Worm (Caenorhabditis elegans) whole organism, L1 larva: Measurements from ENCODE around the gene srd-39.

Experiments used
- aha-1 ChIP-seq: fragments of 150-350 bp; optimal IDR thresholded peaks from 2 replicates; lab custom pipeline; 2014; ENCODE audit warnings: missing biosample characterization, missing genetic modification characterization
- ama-1 ChIP-seq: fragments of 150-350 bp; optimal IDR thresholded peaks from 2 replicates; lab custom pipeline; 2014
- ceh-8 ChIP-seq: fragments of 200-800 bp; sonication (Bioruptor generic); optimal IDR thresholded peaks from 2 replicates; lab custom pipeline; 2018; ENCODE audit warnings: mild to moderate bottlenecking, missing genetic modification characterization, moderate library complexity, missing compliant biosample characterization
- ceh-88 ChIP-seq: fragments of 200-800 bp; sonication (Bioruptor generic); IDR thresholded peaks from 2 replicates; pipeline ENCODE4 v1.3.6; 2022; ENCODE audit warnings: missing genetic modification characterization, missing compliant biosample characterization
- egl-13 ChIP-seq: sonication (generic microtip); optimal IDR thresholded peaks from 2 replicates; lab custom pipeline; 2016; ENCODE audit warnings: missing genotype, missing genetic modification reagents, missing genetic modification characterization, missing compliant biosample characterization
- egl-27 ChIP-seq, 2 experiments: fragments of 150-350 bp in 1 of 2; sonication (generic microtip); optimal IDR thresholded peaks; 3 replicates each; lab custom pipeline; 2017 to 2018; ENCODE audit warnings: missing biosample characterization in 2 of 2, missing genetic modification characterization in 2 of 2, missing genetic modification reagents in 2 of 2
- elt-3 ChIP-seq, 6 experiments: fragments of 150-350 bp in 1 of 6; sonication (generic microtip); optimal IDR thresholded peaks; 2 replicates each; lab custom pipeline; 2017 to 2018; ENCODE audit warnings: missing biosample characterization in 6 of 6, missing genetic modification characterization in 6 of 6, inconsistent platforms in 1 of 6
- ets-5 ChIP-seq: fragments of 200-800 bp; sonication (Bioruptor generic); IDR thresholded peaks from 2 replicates; pipeline ENCODE4 v1.3.6; 2022; ENCODE audit warnings: missing genetic modification characterization, missing compliant biosample characterization
- fkh-10 ChIP-seq: sonication (generic microtip); optimal IDR thresholded peaks from 2 replicates; lab custom pipeline; 2017; ENCODE audit warnings: missing biosample characterization, missing genetic modification reagents, missing genetic modification characterization
- fkh-4 ChIP-seq: sonication (generic microtip); optimal IDR thresholded peaks from 2 replicates; lab custom pipeline; 2016; ENCODE audit warnings: missing compliant biosample characterization, missing genetic modification characterization, borderline replicate concordance
- fkh-8 ChIP-seq: sonication (generic microtip); optimal IDR thresholded peaks from 2 replicates; lab custom pipeline; 2016; ENCODE audit warnings: mild to moderate bottlenecking, missing genetic modification characterization, missing compliant biosample characterization
- hlh-4 ChIP-seq: sonication (generic microtip); optimal IDR thresholded peaks from 2 replicates; lab custom pipeline; 2016; ENCODE audit warnings: mild to moderate bottlenecking, missing genetic modification characterization, missing compliant biosample characterization
- hpl-2 ChIP-seq: fragments of 150-350 bp; optimal IDR thresholded peaks from 2 replicates; lab custom pipeline; 2014; ENCODE audit warnings: missing biosample characterization, missing genetic modification reagents, missing genetic modification characterization
- isw-1 ChIP-seq: fragments of 200-800 bp; sonication (Bioruptor generic); IDR thresholded peaks from 2 replicates; pipeline ENCODE4 v1.3.6; 2022; ENCODE audit warnings: missing genetic modification characterization, missing compliant biosample characterization
- lin-13 ChIP-seq: fragments of 150-350 bp; optimal IDR thresholded peaks from 2 replicates; lab custom pipeline; 2014; ENCODE audit warnings: missing biosample characterization, missing genetic modification reagents, missing genetic modification characterization
- lin-15B ChIP-seq: fragments of 150-350 bp; sonication (generic microtip); optimal IDR thresholded peaks from 3 replicates; lab custom pipeline; 2014; ENCODE audit warnings: missing biosample characterization, missing genetic modification characterization
- lin-35 ChIP-seq, 2 experiments: fragments of 150-350 bp; optimal IDR thresholded peaks; 2 replicates each; lab custom pipeline; 2014; ENCODE audit warnings: missing biosample characterization in 2 of 2, missing genetic modification characterization in 2 of 2, missing genetic modification reagents in 2 of 2
- lsy-2 ChIP-seq, 2 experiments: fragments of 150-350 bp; optimal IDR thresholded peaks; 2 replicates each; lab custom pipeline; 2014; ENCODE audit warnings: missing biosample characterization in 2 of 2, missing genetic modification characterization in 2 of 2
- mdl-1 ChIP-seq, 2 experiments: fragments of 150-350 bp; optimal IDR thresholded peaks; 2 replicates each; lab custom pipeline; 2014 to 2017; ENCODE audit warnings: missing biosample characterization in 2 of 2, missing genetic modification characterization in 2 of 2, inconsistent platforms in 1 of 2
- mep-1 ChIP-seq: fragments of 150-350 bp; optimal IDR thresholded peaks from 2 replicates; lab custom pipeline; 2014; ENCODE audit warnings: missing biosample characterization, missing genetic modification characterization
- nhr-11 ChIP-seq: fragments of 150-350 bp; optimal IDR thresholded peaks from 2 replicates; lab custom pipeline; 2014; ENCODE audit warnings: missing biosample characterization, missing genetic modification characterization
- nhr-12 ChIP-seq: sonication (generic microtip); optimal IDR thresholded peaks from 2 replicates; lab custom pipeline; 2017; ENCODE audit warnings: missing biosample characterization, missing genetic modification characterization
- nhr-19 ChIP-seq: fragments of 200-800 bp; sonication (Bioruptor generic); conservative IDR thresholded peaks from 2 replicates; pipeline ENCODE4 v1.3.6; 2022; ENCODE audit warnings: missing genetic modification characterization, missing compliant biosample characterization
- nhr-20 ChIP-seq: sonication (generic microtip); optimal IDR thresholded peaks from 2 replicates; lab custom pipeline; 2016; ENCODE audit warnings: mild to moderate bottlenecking, missing genetic modification characterization, missing compliant biosample characterization
- nhr-85 ChIP-seq: sonication (generic microtip); peaks from one replicate; lab custom pipeline; 2016; ENCODE audit warnings: missing genetic modification characterization, inconsistent platforms, missing compliant biosample characterization
- nhr-90 ChIP-seq: sonication (generic microtip); optimal IDR thresholded peaks from 2 replicates; lab custom pipeline; 2016; ENCODE audit warnings: mild to moderate bottlenecking, missing genetic modification characterization, missing compliant biosample characterization; ENCODE audit not compliant: poor library complexity
- pag-3 ChIP-seq: sonication (generic microtip); optimal IDR thresholded peaks from 2 replicates; lab custom pipeline; 2017; ENCODE audit warnings: missing genetic modification characterization, mild to moderate bottlenecking, missing compliant biosample characterization, antibody characterized with exemption, borderline replicate concordance; ENCODE audit not compliant: insufficient read depth
- pax-3 ChIP-seq: fragments of 200-800 bp; sonication (Bioruptor generic); optimal IDR thresholded peaks from 2 replicates; lab custom pipeline; 2018; ENCODE audit warnings: mild to moderate bottlenecking, missing genetic modification characterization, moderate library complexity, missing compliant biosample characterization
- pqm-1 ChIP-seq: sonication (generic microtip); optimal IDR thresholded peaks from 3 replicates; lab custom pipeline; 2017; ENCODE audit warnings: missing biosample characterization, missing genetic modification characterization
- rnt-1 ChIP-seq: sonication (generic microtip); optimal IDR thresholded peaks from 2 replicates; lab custom pipeline; 2016; ENCODE audit warnings: mild to moderate bottlenecking, missing genetic modification characterization, moderate library complexity, missing compliant biosample characterization
- sup-37 ChIP-seq: fragments of 200-800 bp; sonication (Bioruptor generic); optimal IDR thresholded peaks from 2 replicates; lab custom pipeline; 2018; ENCODE audit warnings: mild to moderate bottlenecking, missing genetic modification characterization, missing compliant biosample characterization
- swsn-7 ChIP-seq: sonication (generic microtip); optimal IDR thresholded peaks from 2 replicates; lab custom pipeline; 2016; ENCODE audit warnings: missing genetic modification characterization, missing compliant biosample characterization
- unc-130 ChIP-seq: fragments of 150-350 bp; optimal IDR thresholded peaks from 2 replicates; lab custom pipeline; 2017; ENCODE audit warnings: missing biosample characterization, missing genetic modification characterization, inconsistent platforms
- unc-30 ChIP-seq: sonication (generic microtip); optimal IDR thresholded peaks from 2 replicates; lab custom pipeline; 2017; ENCODE audit warnings: missing biosample characterization, missing genetic modification characterization
- unc-86 ChIP-seq: sonication (generic microtip); optimal IDR thresholded peaks from 2 replicates; lab custom pipeline; 2016; ENCODE audit warnings: missing genetic modification characterization, missing compliant biosample characterization
- unc-98 ChIP-seq: fragments of 200-800 bp; sonication (Bioruptor generic); IDR thresholded peaks from 2 replicates; pipeline ENCODE4 v1.3.6; 2022; ENCODE audit warnings: missing genetic modification characterization, missing compliant biosample characterization
- vab-15 ChIP-seq: sonication (generic microtip); optimal IDR thresholded peaks from 2 replicates; lab custom pipeline; 2017; ENCODE audit warnings: missing genotype, mild to moderate bottlenecking, missing genetic modification characterization, missing compliant biosample characterization
- xbp-1 ChIP-seq: sonication (generic microtip); optimal IDR thresholded peaks from 2 replicates; lab custom pipeline; 2016; ENCODE audit warnings: missing genetic modification characterization, missing compliant biosample characterization
- zag-1 ChIP-seq: fragments of 150-350 bp; optimal IDR thresholded peaks from 2 replicates; lab custom pipeline; 2014; ENCODE audit warnings: missing biosample characterization, missing genetic modification characterization
- zip-4 ChIP-seq: fragments of 200-800 bp; sonication (Bioruptor generic); optimal IDR thresholded peaks from 2 replicates; lab custom pipeline; 2018; ENCODE audit warnings: mild to moderate bottlenecking, missing genetic modification characterization, moderate library complexity, missing compliant biosample characterization
- ztf-4 ChIP-seq: fragments of 150-350 bp; optimal IDR thresholded peaks from 2 replicates; lab custom pipeline; 2014; ENCODE audit warnings: missing biosample characterization, missing genetic modification characterization

Gene srd-39

ce11 chrX:13306869-13307446 lies 6.6 kb upstream of the srd-39 start (continued):
- TF ChIP-seq mdl-1 (tag; optimal IDR thresholded peaks at IDR 0.05; lab: Kevin White, UChicago) (peak in 1 of 2 experiments; percentile 88), unc-86 (tag; lab: Kevin White, UChicago) (peak; percentile 58), lin-35 (GFP tag; optimal IDR thresholded peaks at IDR 0.05; lab: Kevin White, UChicago) (peak; percentile 43 to 74), zag-1 (tag; lab: Kevin White, UChicago) (no peak), isw-1 (peak; percentile 25; the same call in 1 of the 2 replicates), ama-1 (lab: Kevin White, UChicago) (no peak), xbp-1 (tag; lab: Kevin White, UChicago) (peak; percentile 70), lsy-2 (tag; optimal IDR thresholded peaks at IDR 0.05; lab: Kevin White, UChicago) (peak; percentile 65 to 79), hlh-4 (tag; lab: Kevin White, UChicago) (no peak), egl-27 (tag; optimal IDR thresholded peaks at IDR 0.05; lab: Kevin White, UChicago) (peak in 1 of 2 experiments; percentile 59), nhr-85 (tag; lab: Kevin White, UChicago) (peak; percentile 54), ets-5 (GFP tag; lab: Robert Waterston, UW) (no peak), pqm-1 (tag; lab: Kevin White, UChicago) (no peak), rnt-1 (tag; lab: Kevin White, UChicago) (peak; percentile 83), zip-4 (no peak), sup-37 (GFP tag; lab: Kevin White, UChicago) (peak; percentile 7), swsn-7 (tag; lab: Kevin White, UChicago) (peak; percentile 81), ceh-88 (no peak; the same call in 1 of the 2 replicates), fkh-4 (no peak), fkh-8 (peak; percentile 80), ztf-4 (peak; percentile 60), lin-13 (GFP tag; lab: Kevin White, UChicago) (peak; percentile 66), lin-15B (peak; percentile 17), ceh-8 (GFP tag; lab: Kevin White, UChicago) (peak; percentile 76), nhr-11 (no peak), nhr-20 (tag; lab: Kevin White, UChicago) (peak; percentile 81), hpl-2 (peak; percentile 45), nhr-90 (tag; lab: Kevin White, UChicago) (peak; percentile 83), egl-13 (tag; lab: Kevin White, UChicago) (peak; percentile 58), unc-130 (tag; lab: Kevin White, UChicago) (peak; percentile 78), unc-30 (tag; lab: Kevin White, UChicago) (no peak), pax-3 (tag; lab: Kevin White, UChicago) (peak; percentile 41), mep-1 (peak; percentile 91), fkh-10 (GFP tag; lab: Kevin White, UChicago) (peak; percentile 51), elt-3 (tag; optimal IDR thresholded peaks at IDR 0.05; lab: Kevin White, UChicago) (peak in 2 of 6 experiments; percentile 60 to 88), aha-1 (tag; lab: Kevin White, UChicago) (no peak), nhr-12 (tag; lab: Kevin White, UChicago) (no peak), pag-3 (tag; lab: Kevin White, UChicago) (no peak), unc-98 (GFP tag; lab: Robert Waterston, UW) (no peak), vab-15 (tag; lab: Kevin White, UChicago) (peak; percentile 11)

ce11 chrX:13305779-13306178 lies 5.4 kb upstream of the srd-39 start, which contains the start of gene srd-43:
Gene srd-43 (minus strand): TSS chrX:13305844.
- TF ChIP-seq vab-15 (tag; lab: Kevin White, UChicago) (no peak), unc-86 (tag; lab: Kevin White, UChicago) (no peak), isw-1 (no peak), nhr-19 (GFP tag; lab: Robert Waterston, UW) (no peak), ceh-8 (GFP tag; lab: Kevin White, UChicago) (peak; percentile 33)
- TF ChIP-seq, all 84 proteins: peak for 1
